Worm (Caenorhabditis elegans): ENCODE results near the gene maph-1.3.

DNA sequence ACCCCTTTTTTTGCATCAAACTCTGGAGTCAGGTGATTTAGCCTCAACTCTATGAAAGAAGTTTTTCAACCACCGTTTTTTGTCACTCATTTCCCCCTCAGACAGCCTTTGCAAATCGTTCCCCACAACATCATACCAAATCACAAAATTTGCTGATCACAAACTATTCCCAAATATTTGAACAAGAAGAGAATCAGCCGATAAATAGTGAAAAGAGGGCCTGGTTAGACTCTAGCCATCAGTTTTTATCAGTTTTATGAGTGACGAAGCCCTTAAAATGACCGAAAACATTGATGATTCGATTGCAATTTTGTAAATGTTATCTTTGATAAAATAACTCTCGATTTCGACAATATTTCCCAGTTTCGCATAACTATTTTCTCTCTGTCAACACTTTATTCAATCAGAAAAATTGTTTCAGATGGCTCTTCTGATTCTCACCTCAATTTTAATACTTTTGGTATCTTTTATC, 9.9 kb upstream of the maph-1.3 start, which contains the start of gene cyp-25A2:
- TF ChIP-seq tbx-11 (GFP tag; IDR thresholded peaks at IDR 0.05) (no peak), hnd-1 (tag; optimal IDR thresholded peaks at IDR 0.05) (no peak), pes-1 (GFP tag; IDR thresholded peaks at IDR 0.05) (no peak), ama-1 (optimal IDR thresholded peaks at IDR 0.05) (no peak), ets-7 (tag; optimal IDR thresholded peaks at IDR 0.05) (no peak), flt-1 (GFP tag; IDR thresholded peaks at IDR 0.05) (no peak), B0310.2 (tag; optimal IDR thresholded peaks at IDR 0.05) (no peak), scrt-1 (GFP tag; IDR thresholded peaks at IDR 0.05) (no peak), ceh-13 (GFP tag; optimal IDR thresholded peaks at IDR 0.05) (no peak), hmg-4 (GFP tag; optimal IDR thresholded peaks at IDR 0.05) (no peak)
